Fruit fly (Drosophila melanogaster) whole organism, pupa: ENCODE results near the gene CG42489.

Experiments used
- CG10348 ChIP-seq: fragments of 200-800 bp; sonication (Bioruptor generic); IDR thresholded peaks from 2 replicates; pipeline ENCODE4 v1.3.6; 2022; ENCODE audit warnings: missing biosample characterization, missing genetic modification characterization
- CG12605 ChIP-seq: fragments of 200-800 bp; sonication (Bioruptor generic); IDR thresholded peaks from 2 replicates; pipeline ENCODE4 v1.3.6; 2022; ENCODE audit warnings: missing biosample characterization, missing genetic modification characterization
- CG13204 ChIP-seq: fragments of 200-800 bp; sonication (Bioruptor generic); optimal IDR thresholded peaks from 2 replicates; lab custom pipeline; 2018; ENCODE audit warnings: missing biosample characterization, mild to moderate bottlenecking, missing genetic modification characterization, moderate library complexity
- CG14655 ChIP-seq: fragments of 200-800 bp; sonication (Bioruptor generic); optimal IDR thresholded peaks from 3 replicates; lab custom pipeline; 2017; ENCODE audit warnings: mild to moderate bottlenecking, missing biosample characterization, missing genetic modification reagents, missing genetic modification characterization
- CG15710 ChIP-seq: fragments of 200-800 bp; sonication (Bioruptor generic); optimal IDR thresholded peaks from 2 replicates; lab custom pipeline; 2018; ENCODE audit warnings: missing biosample characterization, mild to moderate bottlenecking, missing genetic modification characterization, moderate library complexity
- CG17806 ChIP-seq: fragments of 200-800 bp; sonication (Bioruptor generic); optimal IDR thresholded peaks from 2 replicates; lab custom pipeline; 2018; ENCODE audit warnings: missing biosample characterization, mild to moderate bottlenecking, missing genetic modification characterization, moderate library complexity
- CG32121 ChIP-seq: fragments of 200-800 bp; sonication (Bioruptor generic); IDR thresholded peaks from 2 replicates; pipeline ENCODE4 v1.3.6; 2022; ENCODE audit warnings: missing biosample characterization, missing genetic modification characterization
- CG34367 ChIP-seq: fragments of 200-800 bp; sonication (Bioruptor generic); optimal IDR thresholded peaks from 2 replicates; lab custom pipeline; 2018; ENCODE audit warnings: missing biosample characterization, mild to moderate bottlenecking, missing genetic modification characterization
- CG4496 ChIP-seq: fragments of 200-800 bp; sonication (Bioruptor generic); IDR thresholded peaks from 3 replicates; pipeline ENCODE4 v1.3.6; 2022; ENCODE audit warnings: missing biosample characterization, missing genetic modification characterization
- CG8159 ChIP-seq: fragments of 200-800 bp; sonication (Bioruptor generic); optimal IDR thresholded peaks from 3 replicates; lab custom pipeline; 2018; ENCODE audit warnings: missing biosample characterization, mild to moderate bottlenecking, missing genetic modification characterization, moderate library complexity
- CG8301 ChIP-seq: fragments of 200-800 bp; sonication (Bioruptor generic); optimal IDR thresholded peaks from 2 replicates; lab custom pipeline; 2018; ENCODE audit warnings: missing biosample characterization, mild to moderate bottlenecking, missing genetic modification characterization
- CG9948 ChIP-seq: fragments of 200-800 bp; sonication (Bioruptor generic); optimal IDR thresholded peaks from 2 replicates; lab custom pipeline; 2018; ENCODE audit warnings: missing biosample characterization, mild to moderate bottlenecking, missing genetic modification characterization, moderate library complexity
- D1 ChIP-seq: fragments of 200-800 bp; sonication (Bioruptor generic); optimal IDR thresholded peaks from 2 replicates; lab custom pipeline; 2018; ENCODE audit warnings: missing biosample characterization, mild to moderate bottlenecking, missing genetic modification characterization, moderate library complexity
- EcR ChIP-seq: fragments of 200-800 bp; sonication (Bioruptor generic); optimal IDR thresholded peaks from 3 replicates; lab custom pipeline; 2019; ENCODE audit warnings: missing biosample characterization, missing genetic modification characterization, mild to moderate bottlenecking, moderate library complexity, missing genetic modification reagents
- Ets98B ChIP-seq: fragments of 200-800 bp; sonication (Bioruptor generic); IDR thresholded peaks from 2 replicates; pipeline ENCODE4 v1.3.6; 2022; ENCODE audit warnings: missing biosample characterization, missing genetic modification characterization
- Pif1A ChIP-seq: fragments of 200-800 bp; sonication (Bioruptor generic); optimal IDR thresholded peaks from 3 replicates; lab custom pipeline; 2016; ENCODE audit warnings: missing biosample characterization, missing genetic modification characterization
- Pif1B ChIP-seq: fragments of 200-800 bp; sonication (Bioruptor generic); optimal IDR thresholded peaks from 3 replicates; lab custom pipeline; 2016; ENCODE audit warnings: missing biosample characterization, missing genetic modification characterization
- Snoo ChIP-seq: fragments of 200-800 bp; sonication (Bioruptor generic); optimal IDR thresholded peaks from 3 replicates; lab custom pipeline; 2017; ENCODE audit warnings: missing biosample characterization, mild to moderate bottlenecking, missing genetic modification characterization, inconsistent platforms
- fd96Ca ChIP-seq: fragments of 200-800 bp; sonication (Bioruptor generic); IDR thresholded peaks from 3 replicates; pipeline ENCODE4 v1.3.6; 2022; ENCODE audit warnings: missing biosample characterization, missing genetic modification characterization
- gl ChIP-seq: fragments of 200-800 bp; sonication (Bioruptor generic); optimal IDR thresholded peaks from 2 replicates; lab custom pipeline; 2018; ENCODE audit warnings: missing biosample characterization, mild to moderate bottlenecking, missing genetic modification characterization
- rn ChIP-seq: fragments of 200-800 bp; sonication (Bioruptor generic); IDR thresholded peaks from 2 replicates; pipeline ENCODE4 v1.3.6; 2022; ENCODE audit warnings: missing biosample characterization, missing genetic modification characterization

CG42489 gene

DNA sequence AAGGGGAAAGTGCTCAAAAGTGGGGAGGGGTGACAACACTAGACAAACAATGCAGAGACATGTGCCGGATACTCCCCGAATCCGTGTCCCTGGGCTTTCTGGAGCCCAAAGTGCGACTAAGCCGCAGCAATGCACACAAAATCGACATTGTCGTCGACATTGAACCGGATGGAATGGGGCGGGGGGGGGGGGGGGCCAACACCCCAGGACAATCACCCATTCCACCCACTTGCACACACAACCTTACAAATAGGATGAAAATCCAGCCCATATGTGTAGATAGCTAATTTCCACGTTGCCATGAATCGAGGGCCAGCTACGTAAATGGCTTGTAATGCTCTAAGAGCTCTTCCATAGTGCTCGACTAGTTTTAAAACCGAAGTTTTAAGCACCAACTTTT lies 33.8 kb downstream of the CG42489 start:
- TF ChIP-seq EcR (GFP tag; lab: Kevin White, UChicago) (no peak), Pif1A (GFP tag; lab: Kevin White, UChicago) (no peak), CG15710 (tag; lab: Kevin White, UChicago) (no peak), CG14655 (no peak), Snoo (tag; lab: Kevin White, UChicago) (no peak), CG8159 (tag; lab: Kevin White, UChicago) (no peak), Pif1B (GFP tag; lab: Kevin White, UChicago) (no peak), CG34367 (tag; lab: Kevin White, UChicago) (no peak), D1 (tag; lab: Kevin White, UChicago) (no peak), fd96Ca (GFP tag; lab: Robert Waterston, UW) (no peak), CG8301 (tag; lab: Kevin White, UChicago) (no peak), CG9948 (tag; lab: Kevin White, UChicago) (no peak), gl (tag; lab: Kevin White, UChicago) (no peak), Ets98B (GFP tag; lab: Robert Waterston, UW) (no peak), CG13204 (GFP tag; lab: Kevin White, UChicago) (no peak), rn (GFP tag; lab: Robert Waterston, UW) (no peak), CG10348 (no peak), CG4496 (GFP tag; lab: Robert Waterston, UW) (no peak), CG32121 (GFP tag; lab: Robert Waterston, UW) (no peak), CG17806 (tag; lab: Kevin White, UChicago) (no peak)

DNA sequence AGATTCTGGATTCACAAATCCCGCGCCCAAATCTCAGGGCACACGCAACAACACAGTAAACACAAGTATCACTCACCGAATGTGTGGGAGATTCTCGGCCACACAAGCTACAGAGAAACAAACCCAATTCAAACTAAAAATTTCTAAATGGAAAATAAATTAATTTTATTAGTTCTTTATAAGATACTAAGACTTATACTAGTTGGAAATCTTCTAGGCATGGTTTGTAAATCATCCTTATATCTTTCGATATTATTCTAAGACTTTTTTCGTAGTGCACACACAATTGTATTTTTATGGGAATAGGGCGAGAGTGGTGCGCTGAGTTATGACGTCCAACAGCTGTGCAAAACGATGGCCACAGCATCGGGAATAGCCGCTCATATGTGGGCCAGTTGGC lies 35.5 kb downstream of the CG42489 start:
- TF ChIP-seq Pif1A (GFP tag; lab: Kevin White, UChicago): no peak
- TF ChIP-seq CG15710 (tag; lab: Kevin White, UChicago): no peak
- no peak for TF ChIP-seq CG8301 (tag; lab: Kevin White, UChicago)
- TF ChIP-seq EcR (GFP tag; lab: Kevin White, UChicago): no peak
- no peak for TF ChIP-seq CG17806 (tag; lab: Kevin White, UChicago)
- TF ChIP-seq CG10348: no peak
- no peak for TF ChIP-seq Ets98B (GFP tag; lab: Robert Waterston, UW)
- TF ChIP-seq gl (tag; lab: Kevin White, UChicago): no peak

DNA sequence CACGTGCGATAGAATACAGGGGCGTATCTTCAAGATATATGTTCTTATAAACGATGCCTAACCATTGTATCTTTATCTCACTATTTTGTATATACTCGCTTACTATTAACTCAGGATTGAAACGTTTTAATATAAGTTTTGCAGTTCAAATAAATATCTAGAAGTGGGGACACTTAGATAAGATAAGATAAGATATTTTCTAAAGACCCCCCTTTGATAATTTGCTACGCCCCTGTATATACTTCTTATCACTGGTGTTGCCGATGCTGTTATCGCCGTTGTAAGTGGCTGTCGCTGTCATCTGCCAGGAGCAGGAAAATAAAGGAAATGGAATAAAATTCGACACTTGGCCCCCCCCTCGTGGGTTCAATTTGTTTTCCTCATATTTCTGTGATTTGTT lies 38.4 kb downstream of the CG42489 start:
- TF ChIP-seq CG32121 (GFP tag; lab: Robert Waterston, UW) (no peak), fd96Ca (GFP tag; lab: Robert Waterston, UW) (no peak), Ets98B (GFP tag; lab: Robert Waterston, UW) (no peak), CG34367 (tag; lab: Kevin White, UChicago) (no peak), CG12605 (GFP tag; lab: Robert Waterston, UW) (no peak), CG9948 (tag; lab: Kevin White, UChicago) (no peak), D1 (tag; lab: Kevin White, UChicago) (no peak), CG8301 (tag; lab: Kevin White, UChicago) (no peak), Pif1B (GFP tag; lab: Kevin White, UChicago) (no peak), CG15710 (tag; lab: Kevin White, UChicago) (no peak), CG8159 (tag; lab: Kevin White, UChicago) (no peak), gl (tag; lab: Kevin White, UChicago) (no peak)
